Fruit fly (Drosophila melanogaster) whole organism, wandering third instar larva: Measurements from ENCODE around the gene CG33666.
"Not testable (repeated sequence)": the region's sequence is repeated elsewhere in the genome, so short reads cannot be mapped to it uniquely, and the experiment has no call there.

ENCODE experiments used
- Abd-B ChIP-seq: fragments of >200 bp; optimal IDR thresholded peaks from 2 replicates; lab custom pipeline; 2017; ENCODE audit warnings: missing biosample characterization, missing genetic modification characterization
- CG32264 ChIP-seq: fragments of 200-800 bp; sonication (Bioruptor generic); optimal IDR thresholded peaks from 2 replicates; lab custom pipeline; 2016; ENCODE audit warnings: missing biosample characterization, missing genetic modification characterization
- OdsH ChIP-seq: fragments of 200-800 bp; sonication (Bioruptor generic); optimal IDR thresholded peaks from 2 replicates; lab custom pipeline; 2016; ENCODE audit warnings: missing biosample characterization, mild to moderate bottlenecking, missing genetic modification characterization
- Sp1 ChIP-seq: fragments of 200-800 bp; sonication (Bioruptor generic); optimal IDR thresholded peaks from 3 replicates; lab custom pipeline; 2019; ENCODE audit warnings: missing biosample characterization, mild to moderate bottlenecking, missing genetic modification characterization, moderate library complexity
- Vsx2 ChIP-seq: fragments of 200-300, 225-300 bp; sonication (Bioruptor generic); optimal IDR thresholded peaks from 2 replicates; lab custom pipeline; 2018; ENCODE audit warnings: missing biosample characterization, missing genetic modification characterization; ENCODE audit not compliant: partially characterized antibody
- brk ChIP-seq: fragments of 200-800 bp; sonication (Bioruptor generic); optimal IDR thresholded peaks from 2 replicates; lab custom pipeline; 2016; ENCODE audit warnings: missing biosample characterization, mild to moderate bottlenecking, missing genetic modification characterization
- h ChIP-seq: fragments of 200-800 bp; sonication (Bioruptor generic); optimal IDR thresholded peaks from 3 replicates; lab custom pipeline; 2016; ENCODE audit warnings: missing biosample characterization, mild to moderate bottlenecking, missing genetic modification characterization
- pan ChIP-seq: fragments of >200 bp; optimal IDR thresholded peaks from 2 replicates; lab custom pipeline; 2017
- psq ChIP-seq: fragments of 200-800 bp; sonication (Bioruptor generic); optimal IDR thresholded peaks from 3 replicates; lab custom pipeline; 2017; ENCODE audit warnings: missing biosample characterization, mild to moderate bottlenecking, missing genetic modification characterization, moderate library complexity

DNA sequence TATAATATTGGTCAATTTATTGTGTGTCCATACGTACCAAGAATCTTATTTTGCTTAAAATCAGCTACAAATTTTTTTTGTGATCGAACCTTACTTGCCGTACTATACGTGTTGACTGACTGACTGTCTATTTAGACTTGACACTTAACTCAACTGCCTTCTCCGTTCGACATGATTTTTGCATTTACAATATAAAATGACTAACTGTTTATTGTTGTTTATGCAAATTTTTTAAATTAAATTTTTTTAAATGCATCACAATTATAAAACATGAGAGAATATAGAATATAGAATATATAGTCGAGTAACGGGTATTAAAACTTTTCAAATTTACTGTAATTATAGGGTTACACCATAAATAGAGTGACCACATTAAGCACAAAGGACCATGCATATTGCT lies 4.5 kb downstream of the CG33666 start, which contains the start of gene CG33667:
- TF ChIP-seq brk (GFP tag; lab: Kevin White, UChicago); OdsH (GFP tag; lab: Kevin White, UChicago); psq (GFP tag; lab: Kevin White, UChicago); Sp1 (GFP tag; lab: Kevin White, UChicago); Abd-B (GFP tag; lab: Kevin White, UChicago); Vsx2 (GFP tag; lab: Kevin White, UChicago); CG32264; h (GFP tag; lab: Kevin White, UChicago); pan (lab: Kevin White, UChicago): not testable (repeated sequence)
